Worm (Caenorhabditis elegans) whole organism, L3 larva: Measurements from ENCODE around the gene zzz-1.

Source experiments
- R02D3.7 ChIP-seq: fragments of 150-350 bp; optimal IDR thresholded peaks from 2 replicates; lab custom pipeline; 2014; ENCODE audit warnings: missing biosample characterization, missing genetic modification characterization
- aly-2 ChIP-seq: fragments of 150-350 bp; optimal IDR thresholded peaks from 2 replicates; lab custom pipeline; 2014; ENCODE audit warnings: missing biosample characterization, missing genetic modification characterization
- ceh-16 ChIP-seq: sonication (generic microtip); optimal IDR thresholded peaks from 2 replicates; lab custom pipeline; 2017; ENCODE audit warnings: missing biosample characterization, missing genetic modification characterization
- ceh-28 ChIP-seq: fragments of 150-350 bp; optimal IDR thresholded peaks from 2 replicates; lab custom pipeline; 2014; ENCODE audit warnings: missing biosample characterization, missing genetic modification reagents, missing genetic modification characterization
- ceh-82 ChIP-seq: fragments of 150-350 bp; optimal IDR thresholded peaks from 2 replicates; lab custom pipeline; 2014; ENCODE audit warnings: missing biosample characterization, missing genetic modification characterization
- ceh-9 ChIP-seq: sonication (generic microtip); optimal IDR thresholded peaks from 2 replicates; lab custom pipeline; 2018; ENCODE audit warnings: missing biosample characterization, missing genetic modification characterization
- egl-27 ChIP-seq: sonication (generic microtip); optimal IDR thresholded peaks from 4 replicates; lab custom pipeline; 2017; ENCODE audit warnings: missing biosample characterization, missing genetic modification reagents, missing genetic modification characterization
- egl-5 ChIP-seq: fragments of 150-350 bp; optimal IDR thresholded peaks from 2 replicates; lab custom pipeline; 2017; ENCODE audit warnings: missing biosample characterization, missing genetic modification reagents, missing genetic modification characterization, inconsistent platforms
- elt-1 ChIP-seq: fragments of 150-350 bp; optimal IDR thresholded peaks from 2 replicates; lab custom pipeline; 2014; ENCODE audit warnings: missing biosample characterization, missing genetic modification characterization
- elt-2 ChIP-seq: sonication (generic microtip); optimal IDR thresholded peaks from 2 replicates; lab custom pipeline; 2016; ENCODE audit warnings: missing genetic modification reagents, mild to moderate bottlenecking, missing genetic modification characterization, missing compliant biosample characterization
- eor-1 ChIP-seq, 2 experiments: fragments of 150-350 bp; optimal IDR thresholded peaks; 2 replicates each; lab custom pipeline; 2014 to 2018; ENCODE audit warnings: missing biosample characterization in 2 of 2, missing genetic modification characterization in 2 of 2
- fkh-10 ChIP-seq: sonication (generic microtip); optimal IDR thresholded peaks from 2 replicates; lab custom pipeline; 2017; ENCODE audit warnings: missing biosample characterization, missing genetic modification reagents, missing genetic modification characterization
- fkh-2 ChIP-seq: fragments of 150-350 bp; optimal IDR thresholded peaks from 2 replicates; lab custom pipeline; 2014; ENCODE audit warnings: missing biosample characterization, missing genetic modification reagents, missing genetic modification characterization
- fos-1 ChIP-seq: fragments of 150-350 bp; optimal IDR thresholded peaks from 2 replicates; lab custom pipeline; 2014; ENCODE audit warnings: missing biosample characterization, missing genetic modification characterization
- hmg-11 ChIP-seq: sonication (generic microtip); optimal IDR thresholded peaks from 2 replicates; lab custom pipeline; 2016; ENCODE audit warnings: missing genetic modification characterization, missing compliant biosample characterization
- lin-15B ChIP-seq: fragments of 150-350 bp; optimal IDR thresholded peaks from 2 replicates; lab custom pipeline; 2014; ENCODE audit warnings: missing biosample characterization, missing genetic modification characterization
- lin-39 ChIP-seq: fragments of 150-350 bp; optimal IDR thresholded peaks from 2 replicates; lab custom pipeline; 2018; ENCODE audit warnings: missing biosample characterization, missing genetic modification reagents, missing genetic modification characterization
- lsy-12 ChIP-seq: sonication (generic microtip); optimal IDR thresholded peaks from 2 replicates; lab custom pipeline; 2016; ENCODE audit warnings: mild to moderate bottlenecking, missing genetic modification characterization, missing compliant biosample characterization
- mdl-1 ChIP-seq: fragments of 150-350 bp; optimal IDR thresholded peaks from 2 replicates; lab custom pipeline; 2014; ENCODE audit warnings: missing biosample characterization, missing genetic modification characterization
- mml-1 ChIP-seq: fragments of 150-350 bp; sonication (generic microtip); optimal IDR thresholded peaks from 3 replicates; lab custom pipeline; 2014; ENCODE audit warnings: missing biosample characterization, missing genetic modification characterization
- nfya-1 ChIP-seq: sonication (generic microtip); optimal IDR thresholded peaks from 2 replicates; lab custom pipeline; 2017; ENCODE audit warnings: missing genetic modification characterization, mild to moderate bottlenecking, missing compliant biosample characterization, antibody characterized with exemption, moderate library complexity; ENCODE audit not compliant: insufficient read depth
- nhr-11 ChIP-seq: fragments of 150-350 bp; optimal IDR thresholded peaks from 2 replicates; lab custom pipeline; 2014; ENCODE audit warnings: missing biosample characterization, missing genetic modification characterization
- nhr-23 ChIP-seq: fragments of 150-350 bp; optimal IDR thresholded peaks from 2 replicates; lab custom pipeline; 2014; ENCODE audit warnings: missing biosample characterization, missing genetic modification reagents, missing genetic modification characterization
- nhr-237 ChIP-seq: fragments of 150-350 bp; optimal IDR thresholded peaks from 2 replicates; lab custom pipeline; 2014; ENCODE audit warnings: missing biosample characterization, missing genetic modification characterization
- nhr-25 ChIP-seq: sonication (generic microtip); optimal IDR thresholded peaks from 2 replicates; lab custom pipeline; 2017; ENCODE audit warnings: missing biosample characterization, missing genetic modification characterization
- nhr-67 ChIP-seq: fragments of 150-350 bp; optimal IDR thresholded peaks from 2 replicates; lab custom pipeline; 2014; ENCODE audit warnings: missing biosample characterization, missing genetic modification characterization
- nhr-76 ChIP-seq: fragments of 150-350 bp; sonication (generic microtip); optimal IDR thresholded peaks from 5 replicates; lab custom pipeline; 2014; ENCODE audit warnings: missing biosample characterization, missing genetic modification characterization
- nhr-77 ChIP-seq: fragments of 150-350 bp; optimal IDR thresholded peaks from 2 replicates; lab custom pipeline; 2014; ENCODE audit warnings: missing biosample characterization, missing genetic modification characterization
- pha-4 ChIP-seq: fragments of 150-350 bp; optimal IDR thresholded peaks from 2 replicates; lab custom pipeline; 2014; ENCODE audit warnings: missing biosample characterization, missing genetic modification reagents, missing genetic modification characterization
- pqm-1 ChIP-seq: fragments of 150-350 bp; optimal IDR thresholded peaks from 2 replicates; lab custom pipeline; 2017; ENCODE audit warnings: missing biosample characterization, missing genetic modification characterization, inconsistent platforms
- sea-2 ChIP-seq: fragments of 150-350 bp; sonication (generic microtip); optimal IDR thresholded peaks from 4 replicates; lab custom pipeline; 2014; ENCODE audit warnings: missing biosample characterization, missing genetic modification reagents, missing genetic modification characterization
- skn-1 ChIP-seq: fragments of 150-350 bp; optimal IDR thresholded peaks from 2 replicates; lab custom pipeline; 2014; ENCODE audit warnings: missing biosample characterization, missing genetic modification characterization
- snpc-4 ChIP-seq: fragments of 150-350 bp; optimal IDR thresholded peaks from 2 replicates; lab custom pipeline; 2014; ENCODE audit warnings: missing biosample characterization, missing genetic modification characterization
- tbx-2 ChIP-seq: sonication (generic microtip); optimal IDR thresholded peaks from 2 replicates; lab custom pipeline; 2016; ENCODE audit warnings: mild to moderate bottlenecking, missing genetic modification characterization, missing compliant biosample characterization
- ztf-11 ChIP-seq: fragments of 150-350 bp; optimal IDR thresholded peaks from 2 replicates; lab custom pipeline; 2014; ENCODE audit warnings: missing biosample characterization, missing genetic modification characterization
- ztf-4 ChIP-seq: fragments of 150-350 bp; optimal IDR thresholded peaks from 2 replicates; lab custom pipeline; 2014; ENCODE audit warnings: missing biosample characterization, missing genetic modification characterization

Gene zzz-1

ce11 chrV:10932411-10932810 lies 23.4 kb upstream of the zzz-1 start, which contains the start of gene F58B4.5:
TSS of gene F58B4.5 (plus strand) at chrV:10932693.
- TF ChIP-seq ztf-11 (tag; lab: Kevin White, UChicago) = no peak
- peak; percentile 94 for TF ChIP-seq elt-2 (tag; lab: Kevin White, UChicago)
- peak; percentile 29 for TF ChIP-seq pqm-1 (tag; lab: Kevin White, UChicago)

- TF ChIP-seq nhr-23 (tag; lab: Kevin White, UChicago) (no peak), ceh-16 (tag; lab: Kevin White, UChicago) (no peak), mdl-1 (no peak), pha-4 (no peak), mml-1 (no peak), ceh-9 (tag; lab: Kevin White, UChicago) (no peak), ztf-4 (tag; lab: Kevin White, UChicago) (no peak), pqm-1 (tag; lab: Kevin White, UChicago) (no peak), lsy-12 (no peak), nhr-76 (tag; lab: Kevin White, UChicago) (no peak), elt-2 (tag; lab: Kevin White, UChicago) (no peak)
Observed at ce11 chrV:10931189-10931588, 22.2 kb upstream of the zzz-1 start, which contains the start of gene scvp-1. TSS of gene scvp-1 (minus strand) at chrV:10931289.

ce11 chrV:10929511-10929910 lies 20.5 kb upstream of the zzz-1 start, which contains the start of gene F58B4.3:
TSS of gene F58B4.3 (plus strand) at chrV:10929811.
- TF ChIP-seq pqm-1 (tag; lab: Kevin White, UChicago) = no peak
- no peak for TF ChIP-seq lin-39
- TF ChIP-seq tbx-2 = no peak
- no peak for TF ChIP-seq ceh-82
- TF ChIP-seq fkh-2 (tag; lab: Kevin White, UChicago) = no peak
- no peak for TF ChIP-seq aly-2 (tag; lab: Kevin White, UChicago)
- TF ChIP-seq ztf-4 (tag; lab: Kevin White, UChicago) = no peak
- no peak for TF ChIP-seq skn-1 (tag; lab: Kevin White, UChicago)
- TF ChIP-seq nhr-11 (tag; lab: Kevin White, UChicago) = no peak
- TF ChIP-seq mml-1 = no peak
- TF ChIP-seq eor-1 (tag; optimal IDR thresholded peaks at IDR 0.05; lab: Kevin White, UChicago) = no peak
- no peak for TF ChIP-seq ceh-9 (tag; lab: Kevin White, UChicago)
- TF ChIP-seq ceh-16 (tag; lab: Kevin White, UChicago) = no peak
- no peak for TF ChIP-seq hmg-11 (tag; lab: Kevin White, UChicago)
- no peak for TF ChIP-seq egl-27 (tag; lab: Kevin White, UChicago)
- TF ChIP-seq nhr-77 (tag; lab: Kevin White, UChicago) = no peak
- TF ChIP-seq R02D3.7 = no peak

ce11 chrV:10925658-10926057 lies 16.7 kb upstream of the zzz-1 start:
- TF ChIP-seq fkh-10 (GFP tag; lab: Kevin White, UChicago) (no peak), nhr-25 (no peak), egl-5 (tag; lab: Kevin White, UChicago) (no peak), lsy-12 (no peak), ceh-28 (no peak), nfya-1 (tag; lab: Kevin White, UChicago) (no peak), nhr-67 (tag; lab: Kevin White, UChicago) (no peak), pha-4 (no peak), nhr-11 (tag; lab: Kevin White, UChicago) (no peak), ceh-82 (no peak), ceh-16 (tag; lab: Kevin White, UChicago) (no peak), fos-1 (tag; lab: Kevin White, UChicago) (no peak), nhr-77 (tag; lab: Kevin White, UChicago) (no peak), sea-2 (GFP tag; lab: Kevin White, UChicago) (no peak)

ce11 chrV:10924731-10925130 lies 15.8 kb upstream of the zzz-1 start, which contains the start of gene F58B4.6:
TSS of gene F58B4.6 (plus strand) at chrV:10925031.
- TF ChIP-seq aly-2 (tag; lab: Kevin White, UChicago) (no peak), snpc-4 (tag; lab: Kevin White, UChicago) (no peak), elt-1 (tag; lab: Kevin White, UChicago) (no peak), egl-27 (tag; lab: Kevin White, UChicago) (no peak), fkh-10 (GFP tag; lab: Kevin White, UChicago) (no peak), lin-15B (tag; lab: Kevin White, UChicago) (no peak), nhr-237 (tag; lab: Kevin White, UChicago) (no peak), nhr-23 (tag; lab: Kevin White, UChicago) (no peak), skn-1 (tag; lab: Kevin White, UChicago) (no peak), hmg-11 (tag; lab: Kevin White, UChicago) (no peak), nhr-67 (tag; lab: Kevin White, UChicago) (no peak), ztf-4 (tag; lab: Kevin White, UChicago) (no peak), ceh-82 (no peak), nhr-11 (tag; lab: Kevin White, UChicago) (no peak)
- TF ChIP-seq, all 47 proteins: peak for 0
